Worm (Caenorhabditis elegans): Measurements from ENCODE around the gene sri-2.

The sri-2 gene

DNA sequence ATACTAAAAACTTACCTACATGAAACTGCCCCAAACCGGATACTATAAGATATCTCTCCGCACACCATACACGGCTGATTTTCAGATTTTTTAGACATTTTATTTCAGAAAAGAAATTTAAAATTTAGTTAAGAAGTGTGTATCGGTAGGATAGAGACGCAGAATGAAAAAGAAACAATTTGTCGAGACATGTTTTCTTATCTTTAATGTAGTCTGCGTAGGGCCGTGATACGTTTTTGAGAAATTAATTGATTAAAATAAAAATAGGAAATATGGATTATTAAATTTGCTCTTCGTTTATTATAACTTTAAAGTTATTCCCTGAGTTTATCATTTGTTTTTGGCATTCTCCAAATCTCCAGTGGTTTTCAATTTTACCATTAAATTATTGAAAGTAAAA is 40.7 kb downstream of the sri-2 start, which contains the start of gene nhr-108:
Gene nhr-108 (minus strand): TSS at position 166 of the 400 bp plus-strand sequence.
- no peak for TF ChIP-seq dao-5 (tag; optimal IDR thresholded peaks at IDR 0.05)
- no peak for TF ChIP-seq him-1 (tag; optimal IDR thresholded peaks at IDR 0.05)
- TF ChIP-seq W03F9.2 (tag; optimal IDR thresholded peaks at IDR 0.05), result no peak

DNA sequence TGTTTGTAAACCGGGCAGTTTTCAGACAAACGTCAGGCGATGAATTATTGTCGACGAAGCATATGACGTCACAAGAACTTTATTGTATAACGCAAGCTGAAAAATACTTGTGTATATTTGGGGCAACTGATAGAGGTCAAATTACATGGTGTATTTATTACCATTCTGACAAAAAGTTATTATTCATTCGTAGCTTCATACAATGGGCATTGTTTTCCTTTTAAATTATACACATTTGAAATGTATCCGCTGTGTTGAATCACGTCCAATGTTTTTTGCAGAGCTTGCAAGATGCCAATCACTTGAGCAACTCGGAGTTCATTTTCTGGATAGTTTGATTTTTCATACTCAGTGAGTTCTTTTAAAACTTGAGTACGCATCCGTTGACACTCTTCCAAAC is 42.0 kb downstream of the sri-2 start, which contains the start of gene F35E8.13:
Gene F35E8.13 (plus strand): TSS at position 301 of the 400 bp plus-strand sequence.
- TF ChIP-seq dao-5 (tag; optimal IDR thresholded peaks at IDR 0.05) (no peak), W03F9.2 (tag; optimal IDR thresholded peaks at IDR 0.05) (no peak), him-1 (tag; optimal IDR thresholded peaks at IDR 0.05) (no peak)

ce11 chrV:15921102-15921501 is 43.9 kb downstream of the sri-2 start, which contains the start of gene cdr-1:
Gene cdr-1, plus strand, starts transcription at chrV:15921309.
- no peak for TF ChIP-seq W03F9.2 (tag; optimal IDR thresholded peaks at IDR 0.05)
- no peak for TF ChIP-seq dao-5 (tag; optimal IDR thresholded peaks at IDR 0.05)
- no peak for TF ChIP-seq him-1 (tag; optimal IDR thresholded peaks at IDR 0.05)

- no peak for TF ChIP-seq W03F9.2 (tag; optimal IDR thresholded peaks at IDR 0.05)
- TF ChIP-seq him-1 (tag; optimal IDR thresholded peaks at IDR 0.05), result no peak
- TF ChIP-seq dao-5 (tag; optimal IDR thresholded peaks at IDR 0.05), result no peak
Measured at ce11 chrV:15920273-15920672, 44.7 kb downstream of the sri-2 start, which contains the start of gene F35E8.10. Gene F35E8.10, minus strand, starts transcription at chrV:15920373.

ce11 chrV:15917458-15917857 is 47.6 kb downstream of the sri-2 start, which contains the start of gene F35E8.9:
Gene F35E8.9, minus strand, starts transcription at chrV:15917558.
- TF ChIP-seq him-1 (tag; optimal IDR thresholded peaks at IDR 0.05) (no peak), W03F9.2 (tag; optimal IDR thresholded peaks at IDR 0.05) (no peak), dao-5 (tag; optimal IDR thresholded peaks at IDR 0.05) (no peak)

ce11 chrV:15915919-15916318 is 49.1 kb downstream of the sri-2 start, which contains the start of gene gst-38:
Gene gst-38, minus strand, starts transcription at chrV:15916070.
- TF ChIP-seq W03F9.2 (tag; optimal IDR thresholded peaks at IDR 0.05), result no peak
- TF ChIP-seq dao-5 (tag; optimal IDR thresholded peaks at IDR 0.05), result no peak
- TF ChIP-seq him-1 (tag; optimal IDR thresholded peaks at IDR 0.05), result no peak

DNA sequence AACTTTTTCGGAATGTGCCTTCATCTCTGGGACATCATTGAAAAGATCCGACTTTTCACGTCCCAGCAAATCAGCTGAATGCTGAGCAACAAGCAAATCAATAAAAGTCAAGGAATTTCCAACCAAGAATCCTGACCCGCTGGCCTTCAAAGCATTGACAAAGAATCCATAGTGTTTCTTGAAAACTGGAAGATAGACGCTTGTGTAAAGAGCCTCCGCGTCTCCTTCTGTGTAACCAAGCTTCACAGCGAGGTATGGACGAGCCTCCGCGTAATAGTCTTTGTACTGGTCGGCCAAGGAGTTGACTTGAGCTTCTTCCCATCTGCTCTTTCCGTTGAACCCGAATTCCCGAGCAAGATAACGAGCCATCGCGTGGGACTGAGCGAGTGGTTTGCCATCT is 49.7 kb downstream of the sri-2 start:
- TF ChIP-seq him-1 (tag; optimal IDR thresholded peaks at IDR 0.05) (no peak), W03F9.2 (tag; optimal IDR thresholded peaks at IDR 0.05) (no peak), dao-5 (tag; optimal IDR thresholded peaks at IDR 0.05) (no peak)

- TF ChIP-seq W03F9.2 (tag; optimal IDR thresholded peaks at IDR 0.05), result no peak
- no peak for TF ChIP-seq him-1 (tag; optimal IDR thresholded peaks at IDR 0.05)
Measured at ce11 chrV:15914774-15915173, 50.2 kb downstream of the sri-2 start.
